Fruit fly (Drosophila melanogaster) whole organism, prepupa: ENCODE measurements around the gene Cyp12a4.
A peak's percentile ranks its signal among the peaks of the same experiment; 100 is the strongest.

ENCODE experiments used
- Blimp-1 ChIP-seq: fragments of 200-800 bp; sonication (Bioruptor generic); optimal IDR thresholded peaks from 3 replicates; lab custom pipeline; 2017; ENCODE audit warnings: missing biosample characterization, missing genetic modification characterization, mild to moderate bottlenecking, moderate library complexity, missing genetic modification reagents
- CG10631 ChIP-seq: fragments of 200-800 bp; sonication (Bioruptor generic); optimal IDR thresholded peaks from 2 replicates; lab custom pipeline; 2016; ENCODE audit warnings: missing biosample characterization, missing genetic modification characterization
- CG10669 ChIP-seq: fragments of 200-800 bp; sonication (Bioruptor generic); optimal IDR thresholded peaks from 3 replicates; lab custom pipeline; 2018; ENCODE audit warnings: missing biosample characterization, mild to moderate bottlenecking, missing genetic modification characterization, moderate library complexity
- CG11762 ChIP-seq: fragments of 200-800 bp; sonication (Bioruptor generic); optimal IDR thresholded peaks from 3 replicates; lab custom pipeline; 2016; ENCODE audit warnings: missing biosample characterization, missing genetic modification characterization; ENCODE audit not compliant: insufficient read depth
- CG11902 ChIP-seq: fragments of 200-800 bp; sonication (Bioruptor generic); optimal IDR thresholded peaks from 3 replicates; lab custom pipeline; 2016; ENCODE audit warnings: missing biosample characterization, missing genetic modification characterization
- CG15336 ChIP-seq: fragments of 200-800 bp; sonication (Bioruptor generic); IDR thresholded peaks from 2 replicates; pipeline ENCODE4 v1.3.6; 2022; ENCODE audit warnings: missing biosample characterization, missing genetic modification characterization
- CG1621 ChIP-seq: fragments of 200-800 bp; sonication (Bioruptor generic); optimal IDR thresholded peaks from 3 replicates; lab custom pipeline; 2018; ENCODE audit warnings: missing biosample characterization, mild to moderate bottlenecking, missing genetic modification characterization
- CG16779 ChIP-seq: fragments of 200-800 bp; sonication (Bioruptor generic); optimal IDR thresholded peaks from 3 replicates; lab custom pipeline; 2017; ENCODE audit warnings: missing biosample characterization, mild to moderate bottlenecking, missing genetic modification characterization
- CG3032 ChIP-seq: fragments of 200-800 bp; optimal IDR thresholded peaks from 2 replicates; lab custom pipeline; 2019; ENCODE audit warnings: missing biosample characterization, mild to moderate bottlenecking, missing genetic modification characterization, moderate library complexity
- CG31627 ChIP-seq: fragments of 200-800 bp; sonication (Bioruptor generic); optimal IDR thresholded peaks from 3 replicates; lab custom pipeline; 2016; ENCODE audit warnings: missing biosample characterization, missing genetic modification characterization
- CG34406 ChIP-seq: fragments of 200-800 bp; sonication (Bioruptor generic); optimal IDR thresholded peaks from 3 replicates; lab custom pipeline; 2016; ENCODE audit warnings: missing biosample characterization, missing genetic modification characterization
- CG3919 ChIP-seq: fragments of 200-800 bp; sonication (Bioruptor generic); optimal IDR thresholded peaks from 3 replicates; lab custom pipeline; 2016; ENCODE audit warnings: missing biosample characterization, missing genetic modification characterization
- CG4318 ChIP-seq: fragments of 200-800 bp; sonication (Bioruptor generic); optimal IDR thresholded peaks from 3 replicates; lab custom pipeline; 2017; ENCODE audit warnings: missing biosample characterization, mild to moderate bottlenecking, missing genetic modification characterization
- CG6276 ChIP-seq: fragments of 200-800 bp; sonication (Bioruptor generic); optimal IDR thresholded peaks from 2 replicates; lab custom pipeline; 2017; ENCODE audit warnings: missing biosample characterization, mild to moderate bottlenecking, missing genetic modification characterization
- CG6808 ChIP-seq: fragments of 200-800 bp; sonication (Bioruptor generic); optimal IDR thresholded peaks from 3 replicates; lab custom pipeline; 2017; ENCODE audit warnings: missing biosample characterization, missing genetic modification characterization, mild to moderate bottlenecking, moderate library complexity, missing genetic modification reagents
- CG6854 ChIP-seq: fragments of 200-800 bp; sonication (Bioruptor generic); optimal IDR thresholded peaks from 2 replicates; lab custom pipeline; 2017; ENCODE audit warnings: missing biosample characterization, mild to moderate bottlenecking, missing genetic modification characterization
- CG7368 ChIP-seq: fragments of 200-800 bp; sonication (Bioruptor generic); optimal IDR thresholded peaks from 3 replicates; lab custom pipeline; 2016; ENCODE audit warnings: missing biosample characterization, missing genetic modification characterization
- CG8119 ChIP-seq: fragments of 200-800 bp; sonication (Bioruptor generic); IDR thresholded peaks from 3 replicates; pipeline ENCODE4 v1.3.6; 2022; ENCODE audit warnings: missing biosample characterization, missing genetic modification characterization
- CG8319 ChIP-seq: fragments of 200-800 bp; sonication (Bioruptor generic); optimal IDR thresholded peaks from 3 replicates; lab custom pipeline; 2016; ENCODE audit warnings: missing biosample characterization, missing genetic modification characterization
- CG8632 ChIP-seq: fragments of 200-800 bp; sonication (Bioruptor generic); optimal IDR thresholded peaks from 3 replicates; lab custom pipeline; 2016; ENCODE audit warnings: missing biosample characterization, missing genetic modification characterization
- CG9139 ChIP-seq: fragments of 200-800 bp; sonication (Bioruptor generic); optimal IDR thresholded peaks from 3 replicates; lab custom pipeline; 2017; ENCODE audit warnings: missing biosample characterization, mild to moderate bottlenecking, missing genetic modification characterization
- Eip75B ChIP-seq: fragments of 200-800 bp; sonication (Bioruptor generic); optimal IDR thresholded peaks from 3 replicates; lab custom pipeline; 2016; ENCODE audit warnings: missing biosample characterization, missing genetic modification characterization
- Eip78C ChIP-seq: fragments of 200-800 bp; sonication (Bioruptor generic); peaks from one replicate; lab custom pipeline; 2016; ENCODE audit warnings: missing biosample characterization, missing genetic modification characterization
- Eip93F ChIP-seq: fragments of 200-800 bp; sonication (Bioruptor generic); optimal IDR thresholded peaks from 2 replicates; lab custom pipeline; 2016; ENCODE audit warnings: missing biosample characterization, mild to moderate bottlenecking, missing genetic modification characterization
- Ets21C ChIP-seq: fragments of 200-800 bp; sonication (Bioruptor generic); optimal IDR thresholded peaks from 3 replicates; lab custom pipeline; 2016; ENCODE audit warnings: missing biosample characterization, missing genetic modification characterization
- Ets96B ChIP-seq: fragments of 200-800 bp; optimal IDR thresholded peaks from 2 replicates; lab custom pipeline; 2019; ENCODE audit warnings: missing biosample characterization, mild to moderate bottlenecking, missing genetic modification characterization, moderate library complexity
- Gug ChIP-seq: fragments of 200-800 bp; sonication (Bioruptor generic); IDR thresholded peaks from 2 replicates; pipeline ENCODE4 v1.3.6; 2022; ENCODE audit warnings: missing biosample characterization, missing genetic modification characterization
- Hr38 ChIP-seq: sonication (Bioruptor generic); optimal IDR thresholded peaks from 2 replicates; lab custom pipeline; 2016; ENCODE audit warnings: missing biosample characterization, missing genetic modification characterization
- Hr39 ChIP-seq: fragments of 200-800 bp; sonication (Bioruptor generic); optimal IDR thresholded peaks from 2 replicates; lab custom pipeline; 2016; ENCODE audit warnings: missing biosample characterization, missing genetic modification characterization
- Lpt ChIP-seq: fragments of 200-800 bp; sonication (Bioruptor generic); optimal IDR thresholded peaks from 3 replicates; lab custom pipeline; 2016; ENCODE audit warnings: missing biosample characterization, missing genetic modification characterization
- OdsH ChIP-seq: fragments of 200-800 bp; sonication (Bioruptor generic); optimal IDR thresholded peaks from 3 replicates; lab custom pipeline; 2016; ENCODE audit warnings: missing biosample characterization, missing genetic modification characterization
- Smox ChIP-seq: fragments of 200-800 bp; sonication (Bioruptor generic); optimal IDR thresholded peaks from 3 replicates; lab custom pipeline; 2016; ENCODE audit warnings: missing biosample characterization, missing genetic modification characterization
- Sox102F ChIP-seq: fragments of 200-800 bp; sonication (Bioruptor generic); optimal IDR thresholded peaks from 2 replicates; lab custom pipeline; 2016; ENCODE audit warnings: missing biosample characterization, mild to moderate bottlenecking, missing genetic modification characterization
- Sox14 ChIP-seq: fragments of 200-800 bp; sonication (Bioruptor generic); optimal IDR thresholded peaks from 3 replicates; lab custom pipeline; 2016; ENCODE audit warnings: missing biosample characterization, missing genetic modification characterization
- achi ChIP-seq: fragments of 200-800 bp; sonication (Bioruptor generic); optimal IDR thresholded peaks from 3 replicates; lab custom pipeline; 2016; ENCODE audit warnings: missing biosample characterization, missing genetic modification characterization
- acj6 ChIP-seq: fragments of 200-800 bp; sonication (Bioruptor generic); optimal IDR thresholded peaks from 3 replicates; lab custom pipeline; 2016; ENCODE audit warnings: missing biosample characterization, missing genetic modification characterization
- cyc ChIP-seq: fragments of 200-800 bp; sonication (Bioruptor generic); optimal IDR thresholded peaks from 3 replicates; lab custom pipeline; 2016; ENCODE audit warnings: missing biosample characterization, missing genetic modification characterization
- dac ChIP-seq: fragments of 200-800 bp; sonication (Bioruptor generic); optimal IDR thresholded peaks from 2 replicates; lab custom pipeline; 2017; ENCODE audit warnings: missing biosample characterization, mild to moderate bottlenecking, missing genetic modification characterization
- dsx ChIP-seq: fragments of 200-800 bp; optimal IDR thresholded peaks from 3 replicates; lab custom pipeline; 2019; ENCODE audit warnings: missing biosample characterization, mild to moderate bottlenecking, missing genetic modification characterization, moderate library complexity; ENCODE audit not compliant: poor library complexity, severe bottlenecking
- eg ChIP-seq: fragments of 200-800 bp; sonication (Bioruptor generic); IDR thresholded peaks from 3 replicates; pipeline ENCODE4 v1.3.6; 2022; ENCODE audit warnings: missing biosample characterization, missing genetic modification characterization
- esn ChIP-seq: fragments of 200-800 bp; sonication (Bioruptor generic); optimal IDR thresholded peaks from 2 replicates; lab custom pipeline; 2016; ENCODE audit warnings: missing biosample characterization, mild to moderate bottlenecking, missing genetic modification characterization, moderate library complexity
- fd59A ChIP-seq: fragments of 200-800 bp; sonication (Bioruptor generic); optimal IDR thresholded peaks from 2 replicates; lab custom pipeline; 2017; ENCODE audit warnings: missing biosample characterization, mild to moderate bottlenecking, missing genetic modification characterization, missing genetic modification reagents
- fd85E ChIP-seq: fragments of 200-800 bp; sonication (Bioruptor generic); optimal IDR thresholded peaks from 3 replicates; lab custom pipeline; 2016; ENCODE audit warnings: missing biosample characterization, missing genetic modification characterization
- fkh ChIP-seq: fragments of 200-800 bp; sonication (Bioruptor generic); optimal IDR thresholded peaks from 3 replicates; lab custom pipeline; 2017; ENCODE audit warnings: missing biosample characterization, mild to moderate bottlenecking, missing genetic modification characterization, moderate library complexity
- net ChIP-seq: fragments of 200-800 bp; sonication (Bioruptor generic); optimal IDR thresholded peaks from 3 replicates; lab custom pipeline; 2016; ENCODE audit warnings: missing biosample characterization, missing genetic modification characterization
- pdm3 ChIP-seq: fragments of 200-800 bp; sonication (Bioruptor generic); optimal IDR thresholded peaks from 3 replicates; lab custom pipeline; 2016; ENCODE audit warnings: missing biosample characterization, missing genetic modification characterization
- salr ChIP-seq, 2 experiments: fragments of 200-800 bp; sonication (Bioruptor generic); optimal IDR thresholded peaks; 3 replicates each; lab custom pipeline; 2016 to 2018; ENCODE audit warnings: missing biosample characterization in 2 of 2, missing genetic modification characterization in 2 of 2, mild to moderate bottlenecking in 1 of 2
- spab ChIP-seq: fragments of 200-800 bp; sonication (Bioruptor generic); optimal IDR thresholded peaks from 2 replicates; lab custom pipeline; 2017; ENCODE audit warnings: missing biosample characterization, mild to moderate bottlenecking, missing genetic modification characterization, missing genetic modification reagents
- svp ChIP-seq: fragments of 200-800 bp; sonication (Bioruptor generic); peaks from one replicate; lab custom pipeline; 2016; ENCODE audit warnings: missing biosample characterization, missing genetic modification characterization
- topi ChIP-seq: fragments of 200-800 bp; sonication (Bioruptor generic); optimal IDR thresholded peaks from 3 replicates; lab custom pipeline; 2016; ENCODE audit warnings: missing biosample characterization, missing genetic modification characterization
- vri ChIP-seq: fragments of 200-800 bp; sonication (Bioruptor generic); optimal IDR thresholded peaks from 3 replicates; lab custom pipeline; 2016; ENCODE audit warnings: missing biosample characterization, mild to moderate bottlenecking, missing genetic modification characterization

The Cyp12a4 gene

DNA sequence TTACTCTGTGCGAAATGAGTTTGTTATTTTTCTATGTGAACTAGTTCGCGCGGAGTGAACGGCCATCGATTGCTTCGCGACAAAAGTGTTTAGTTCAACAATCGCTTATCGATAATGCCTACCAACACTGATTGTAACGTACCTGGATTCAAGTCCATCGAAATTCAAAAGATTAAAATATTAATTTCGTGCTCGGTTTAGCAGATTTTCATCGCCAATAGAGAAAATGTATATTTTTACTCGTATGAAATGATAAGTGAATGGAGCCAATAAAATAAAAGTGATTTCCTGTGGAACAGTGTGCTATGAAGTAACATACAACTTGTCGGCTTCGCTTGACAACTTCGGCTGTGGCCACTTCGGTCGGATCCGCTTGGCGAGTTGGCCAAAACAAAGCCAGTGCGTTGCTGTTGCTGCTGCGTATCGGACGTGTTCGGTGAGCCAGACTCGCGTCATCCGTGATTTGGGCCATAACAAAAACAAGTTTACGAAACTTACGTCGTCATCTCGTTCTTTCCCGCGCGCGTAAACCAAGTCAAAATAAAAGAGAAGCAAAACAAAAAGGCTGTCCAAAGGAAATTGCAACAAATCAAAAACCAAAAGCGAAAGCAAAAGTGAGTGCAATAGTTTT, 45.4 kb downstream of the Cyp12a4 start, which contains the start of the genes CG5555 and myd:
CG5555 (minus strand) TSS at position 276 of the 631 bp plus-strand sequence.
myd (plus strand) TSS at position 397 of the 631 bp plus-strand sequence.
- TF ChIP-seq Sox14 (GFP tag; lab: Kevin White, UChicago) (peak; percentile 76), CG34406 (GFP tag; lab: Kevin White, UChicago) (peak; percentile 70), cyc (GFP tag; lab: Kevin White, UChicago) (peak; percentile 39), Lpt (GFP tag; lab: Kevin White, UChicago) (peak; percentile 17), CG10669 (GFP tag; lab: Kevin White, UChicago) (no peak), acj6 (GFP tag; lab: Kevin White, UChicago) (peak; percentile 53), CG10631 (GFP tag; lab: Kevin White, UChicago) (no peak), eg (GFP tag; lab: Robert Waterston, UW) (no peak; the same call in none of the 3 replicates), dsx (peak; percentile 23), dac (GFP tag; lab: Kevin White, UChicago) (no peak), CG31627 (GFP tag; lab: Kevin White, UChicago) (peak; percentile 55), Gug (GFP tag; lab: Robert Waterston, UW) (no peak), CG7368 (GFP tag; lab: Kevin White, UChicago) (peak; percentile 20), CG6276 (GFP tag; lab: Kevin White, UChicago) (no peak), CG8119 (GFP tag; lab: Robert Waterston, UW) (no peak; the same call in 1 of the 3 replicates), fd85E (GFP tag; lab: Kevin White, UChicago) (no peak), Hr38 (GFP tag; lab: Kevin White, UChicago) (no peak), net (peak; percentile 34), Blimp-1 (peak; percentile 89), CG15336 (GFP tag; lab: Robert Waterston, UW) (peak; percentile 74), CG8632 (GFP tag; lab: Kevin White, UChicago) (peak; percentile 54), CG1621 (tag; lab: Kevin White, UChicago) (peak; percentile 33), CG11762 (GFP tag; lab: Kevin White, UChicago) (no peak), Eip78C (GFP tag; lab: Kevin White, UChicago) (peak; percentile 88), CG3032 (peak; percentile 48), topi (GFP tag; lab: Kevin White, UChicago) (peak; percentile 57), CG3919 (GFP tag; lab: Kevin White, UChicago) (peak; percentile 16), Eip93F (peak; percentile 16), Smox (GFP tag; lab: Kevin White, UChicago) (no peak), CG8319 (GFP tag; lab: Kevin White, UChicago) (no peak), Ets21C (GFP tag; lab: Kevin White, UChicago) (peak; percentile 45), CG16779 (tag; lab: Kevin White, UChicago) (no peak), OdsH (GFP tag; lab: Kevin White, UChicago) (peak; percentile 70), Ets96B (tag; lab: Kevin White, UChicago) (peak; percentile 46), CG4318 (GFP tag; lab: Kevin White, UChicago) (peak; percentile 2), fd59A (GFP tag; lab: Kevin White, UChicago) (peak; percentile 11), Sox102F (GFP tag; lab: Kevin White, UChicago) (peak; percentile 68), CG11902 (GFP tag; lab: Kevin White, UChicago) (no peak), esn (GFP tag; lab: Kevin White, UChicago) (peak; percentile 74), CG6808 (GFP tag; lab: Kevin White, UChicago) (no peak), Eip75B (peak; percentile 68), fkh (GFP tag; lab: Kevin White, UChicago) (peak; percentile 9), CG6854 (GFP tag; lab: Kevin White, UChicago) (no peak), achi (GFP tag; lab: Kevin White, UChicago) (peak; percentile 58), CG9139 (peak; percentile 28), vri (GFP tag; lab: Kevin White, UChicago) (peak; percentile 97), pdm3 (GFP tag; lab: Kevin White, UChicago) (peak; percentile 75), spab (GFP tag; lab: Kevin White, UChicago) (no peak), Hr39 (GFP tag; lab: Kevin White, UChicago) (peak; percentile 62), salr (GFP tag; optimal IDR thresholded peaks at IDR 0.05; lab: Kevin White, UChicago) (no peak), svp (GFP tag; lab: Kevin White, UChicago) (peak; percentile 79)
